Fruit fly (Drosophila melanogaster): ENCODE data around the gene CG34148.

DNA sequence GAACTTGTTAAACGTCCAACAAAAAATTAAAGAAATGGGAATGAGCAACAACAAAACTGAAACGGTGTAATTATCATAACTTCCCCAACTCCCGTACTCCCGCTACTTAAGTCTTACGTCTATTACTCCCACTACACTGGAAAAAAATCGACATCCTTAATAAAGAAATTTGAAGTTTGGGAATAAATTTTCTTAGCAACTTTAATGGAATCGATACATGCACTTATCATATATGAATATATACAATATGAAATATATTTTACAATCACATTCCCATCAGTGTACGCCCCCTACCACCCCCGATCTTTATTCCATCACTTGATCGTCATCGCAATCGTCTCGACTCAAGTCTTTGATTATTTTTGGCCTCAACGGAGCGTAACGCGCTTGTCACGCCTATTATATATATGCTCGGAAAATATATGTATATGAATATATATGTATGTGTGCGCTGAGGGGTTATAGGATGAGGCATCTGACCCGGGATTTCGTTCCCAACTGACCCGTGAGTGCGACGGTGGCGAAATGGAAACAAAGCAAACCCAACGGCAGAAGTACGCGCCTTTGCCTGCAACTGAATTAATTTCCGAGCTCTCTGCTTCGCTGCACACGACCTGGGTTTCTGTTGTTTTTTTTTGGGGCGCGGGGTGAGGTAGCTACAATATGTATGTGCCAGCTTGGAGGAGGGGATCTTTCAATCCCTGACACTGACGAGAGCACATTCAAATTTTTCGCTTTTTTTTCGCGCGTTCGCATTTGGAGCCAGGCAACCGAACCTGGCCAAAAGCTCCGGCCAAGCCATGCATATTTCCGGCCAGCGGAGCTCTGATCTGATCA lies 44.0 kb downstream of the CG34148 start:
- no peak for TF ChIP-seq Blimp-1 (GFP tag; optimal IDR thresholded peaks at IDR 0.05)
- TF ChIP-seq CG3919 (GFP tag; optimal IDR thresholded peaks at IDR 0.05) = no peak
- TF ChIP-seq Hr39 (GFP tag; optimal IDR thresholded peaks at IDR 0.05) = no peak
- no peak for TF ChIP-seq CG9139 (GFP tag; optimal IDR thresholded peaks at IDR 0.05)
- TF ChIP-seq CG8319 (GFP tag; optimal IDR thresholded peaks at IDR 0.05) = no peak
- TF ChIP-seq CG6854 (GFP tag; optimal IDR thresholded peaks at IDR 0.05) = no peak
- no peak for TF ChIP-seq Sox102F (GFP tag; optimal IDR thresholded peaks at IDR 0.05)
- peak; percentile 4 for TF ChIP-seq lz (GFP tag; optimal IDR thresholded peaks at IDR 0.05)
- TF ChIP-seq salr (GFP tag; optimal IDR thresholded peaks at IDR 0.05) = no peak
- TF ChIP-seq dac (GFP tag; optimal IDR thresholded peaks at IDR 0.05) = no peak
- TF ChIP-seq CG11762 (GFP tag; optimal IDR thresholded peaks at IDR 0.05; ENCODE audit: insufficient read depth) = no peak
- TF ChIP-seq CG31627 (GFP tag; optimal IDR thresholded peaks at IDR 0.05) = no peak
- no peak for TF ChIP-seq Lpt (GFP tag; optimal IDR thresholded peaks at IDR 0.05)
- peak; percentile 34 for TF ChIP-seq achi (GFP tag; optimal IDR thresholded peaks at IDR 0.05)
